Worm (Caenorhabditis elegans): ENCODE measurements around the gene F29B9.11.

- TF ChIP-seq lin-13 (tag; optimal IDR thresholded peaks at IDR 0.05) (no peak), nhr-28 (tag; optimal IDR thresholded peaks at IDR 0.05) (no peak), unc-39 (tag; optimal IDR thresholded peaks at IDR 0.05) (no peak), ces-1 (GFP tag; optimal IDR thresholded peaks at IDR 0.05) (no peak), bed-3 (GFP tag; optimal IDR thresholded peaks at IDR 0.05) (no peak), elt-3 (tag; optimal IDR thresholded peaks at IDR 0.05) (no peak), snpc-4 (tag; optimal IDR thresholded peaks at IDR 0.05) (no peak), unc-62 (GFP tag; optimal IDR thresholded peaks at IDR 0.05) (no peak), ztf-11 (tag; optimal IDR thresholded peaks at IDR 0.05) (no peak)
Observed at ce11 chrIV:4653708-4654107, 6.3 kb downstream of the F29B9.11 start.
